Worm (Caenorhabditis elegans) whole organism, L1 larva: ENCODE measurements around the gene Y48C3A.5.

Experiments used
- C04F5.9 ChIP-seq: sonication (generic microtip); optimal IDR thresholded peaks from 2 replicates; lab custom pipeline; 2016; ENCODE audit warnings: missing genetic modification characterization, missing compliant biosample characterization
- C34B4.2 ChIP-seq: sonication (generic microtip); optimal IDR thresholded peaks from 2 replicates; lab custom pipeline; 2017; ENCODE audit warnings: mild to moderate bottlenecking, missing genetic modification characterization, missing compliant biosample characterization
- F16B12.6 ChIP-seq: fragments of 150-350 bp; optimal IDR thresholded peaks from 2 replicates; lab custom pipeline; 2014; ENCODE audit warnings: missing biosample characterization, missing genetic modification characterization
- Y116A8C.19 ChIP-seq: sonication (generic microtip); optimal IDR thresholded peaks from 2 replicates; lab custom pipeline; 2016; ENCODE audit warnings: missing compliant biosample characterization, missing genetic modification characterization, borderline replicate concordance
- aha-1 ChIP-seq: fragments of 150-350 bp; optimal IDR thresholded peaks from 2 replicates; lab custom pipeline; 2014; ENCODE audit warnings: missing biosample characterization, missing genetic modification characterization
- aly-2 ChIP-seq: fragments of 150-350 bp; optimal IDR thresholded peaks from 2 replicates; lab custom pipeline; 2014; ENCODE audit warnings: missing biosample characterization, missing genetic modification characterization
- ama-1 ChIP-seq: fragments of 150-350 bp; optimal IDR thresholded peaks from 2 replicates; lab custom pipeline; 2014
- blmp-1 ChIP-seq: fragments of 150-350 bp; optimal IDR thresholded peaks from 2 replicates; lab custom pipeline; 2014; ENCODE audit warnings: missing biosample characterization, missing genetic modification characterization
- ceh-63 ChIP-seq: fragments of 200-800 bp; sonication (Bioruptor generic); optimal IDR thresholded peaks from 2 replicates; lab custom pipeline; 2018; ENCODE audit warnings: mild to moderate bottlenecking, missing genetic modification characterization, missing compliant biosample characterization
- ceh-82 ChIP-seq, 3 experiments: fragments of 150-350 bp in 1 of 3; sonication (generic microtip) in 2 of 3; optimal IDR thresholded peaks; 2 replicates each; lab custom pipeline; 2014 to 2017; ENCODE audit warnings: missing biosample characterization in 3 of 3, missing genetic modification characterization in 3 of 3
- ceh-88 ChIP-seq: fragments of 200-800 bp; sonication (Bioruptor generic); IDR thresholded peaks from 2 replicates; pipeline ENCODE4 v1.3.6; 2022; ENCODE audit warnings: missing genetic modification characterization, missing compliant biosample characterization
- efl-1 ChIP-seq, 4 experiments: fragments of 150-350 bp; optimal IDR thresholded peaks in 3 of 4; peaks in 1 of 4; 1 replicate in 1 of 4; 2 replicates in 3 of 4; lab custom pipeline; 2014; ENCODE audit warnings: missing biosample characterization in 2 of 4, missing genetic modification characterization in 2 of 4, missing genetic modification reagents in 2 of 4
- efl-3 ChIP-seq: fragments of 200-800 bp; sonication (Bioruptor generic); optimal IDR thresholded peaks from 2 replicates; lab custom pipeline; 2018; ENCODE audit warnings: mild to moderate bottlenecking, missing genetic modification characterization, missing compliant biosample characterization
- egl-27 ChIP-seq, 2 experiments: fragments of 150-350 bp in 1 of 2; sonication (generic microtip); optimal IDR thresholded peaks; 3 replicates each; lab custom pipeline; 2017 to 2018; ENCODE audit warnings: missing biosample characterization in 2 of 2, missing genetic modification characterization in 2 of 2, missing genetic modification reagents in 2 of 2
- elt-2 ChIP-seq: sonication (generic microtip); optimal IDR thresholded peaks from 2 replicates; lab custom pipeline; 2016; ENCODE audit warnings: missing genetic modification characterization, mild to moderate bottlenecking, inconsistent platforms, missing compliant biosample characterization, missing genetic modification reagents
- elt-3 ChIP-seq, 6 experiments: fragments of 150-350 bp in 1 of 6; sonication (generic microtip); optimal IDR thresholded peaks; 2 replicates each; lab custom pipeline; 2017 to 2018; ENCODE audit warnings: missing biosample characterization in 6 of 6, missing genetic modification characterization in 6 of 6, inconsistent platforms in 1 of 6
- fkh-10 ChIP-seq: sonication (generic microtip); optimal IDR thresholded peaks from 2 replicates; lab custom pipeline; 2017; ENCODE audit warnings: missing biosample characterization, missing genetic modification reagents, missing genetic modification characterization
- fkh-8 ChIP-seq: sonication (generic microtip); optimal IDR thresholded peaks from 2 replicates; lab custom pipeline; 2016; ENCODE audit warnings: mild to moderate bottlenecking, missing genetic modification characterization, missing compliant biosample characterization
- fos-1 ChIP-seq: fragments of 150-350 bp; optimal IDR thresholded peaks from 2 replicates; lab custom pipeline; 2014; ENCODE audit warnings: missing biosample characterization, missing genetic modification characterization
- hlh-4 ChIP-seq: sonication (generic microtip); optimal IDR thresholded peaks from 2 replicates; lab custom pipeline; 2016; ENCODE audit warnings: mild to moderate bottlenecking, missing genetic modification characterization, missing compliant biosample characterization
- hpl-2 ChIP-seq: fragments of 150-350 bp; optimal IDR thresholded peaks from 2 replicates; lab custom pipeline; 2014; ENCODE audit warnings: missing biosample characterization, missing genetic modification reagents, missing genetic modification characterization
- irx-1 ChIP-seq: sonication (generic microtip); optimal IDR thresholded peaks from 2 replicates; lab custom pipeline; 2016; ENCODE audit warnings: missing genetic modification characterization, missing compliant biosample characterization
- jun-1 ChIP-seq: fragments of 150-350 bp; optimal IDR thresholded peaks from 2 replicates; lab custom pipeline; 2014; ENCODE audit warnings: missing biosample characterization, missing genetic modification reagents, missing genetic modification characterization
- lin-13 ChIP-seq: fragments of 150-350 bp; optimal IDR thresholded peaks from 2 replicates; lab custom pipeline; 2014; ENCODE audit warnings: missing biosample characterization, missing genetic modification reagents, missing genetic modification characterization
- lin-14 ChIP-seq: fragments of 200-800 bp; sonication (Bioruptor generic); optimal IDR thresholded peaks from 2 replicates; lab custom pipeline; 2018; ENCODE audit warnings: mild to moderate bottlenecking, missing genetic modification characterization, moderate library complexity, missing compliant biosample characterization
- lin-35 ChIP-seq, 2 experiments: fragments of 150-350 bp; optimal IDR thresholded peaks; 2 replicates each; lab custom pipeline; 2014; ENCODE audit warnings: missing biosample characterization in 2 of 2, missing genetic modification characterization in 2 of 2, missing genetic modification reagents in 2 of 2
- lin-39 ChIP-seq: fragments of 150-350 bp; optimal IDR thresholded peaks from 2 replicates; lab custom pipeline; 2014; ENCODE audit warnings: missing biosample characterization, missing genetic modification reagents, missing genetic modification characterization
- lir-3 ChIP-seq: sonication (generic microtip); optimal IDR thresholded peaks from 2 replicates; lab custom pipeline; 2016; ENCODE audit warnings: mild to moderate bottlenecking, missing genetic modification characterization, moderate library complexity, missing compliant biosample characterization; ENCODE audit not compliant: poor library complexity
- mab-9 ChIP-seq: fragments of 200-800 bp; sonication (Bioruptor generic); IDR thresholded peaks from 2 replicates; pipeline ENCODE4 v1.3.6; 2022; ENCODE audit warnings: missing genetic modification reagents, missing genetic modification characterization, missing compliant biosample characterization
- mep-1 ChIP-seq: fragments of 150-350 bp; optimal IDR thresholded peaks from 2 replicates; lab custom pipeline; 2014; ENCODE audit warnings: missing biosample characterization, missing genetic modification characterization
- nhr-11 ChIP-seq: fragments of 150-350 bp; optimal IDR thresholded peaks from 2 replicates; lab custom pipeline; 2014; ENCODE audit warnings: missing biosample characterization, missing genetic modification characterization
- nhr-12 ChIP-seq: sonication (generic microtip); optimal IDR thresholded peaks from 2 replicates; lab custom pipeline; 2017; ENCODE audit warnings: missing biosample characterization, missing genetic modification characterization
- nhr-20 ChIP-seq: sonication (generic microtip); optimal IDR thresholded peaks from 2 replicates; lab custom pipeline; 2016; ENCODE audit warnings: mild to moderate bottlenecking, missing genetic modification characterization, missing compliant biosample characterization
- nhr-28 ChIP-seq: fragments of 150-350 bp; optimal IDR thresholded peaks from 2 replicates; lab custom pipeline; 2014; ENCODE audit warnings: missing biosample characterization, missing genetic modification characterization
- nhr-71 ChIP-seq: sonication (generic microtip); optimal IDR thresholded peaks from 2 replicates; lab custom pipeline; 2016; ENCODE audit warnings: mild to moderate bottlenecking, missing genetic modification characterization, moderate library complexity, missing compliant biosample characterization
- nhr-85 ChIP-seq: sonication (generic microtip); peaks from one replicate; lab custom pipeline; 2016; ENCODE audit warnings: missing genetic modification characterization, inconsistent platforms, missing compliant biosample characterization
- nhr-90 ChIP-seq: sonication (generic microtip); optimal IDR thresholded peaks from 2 replicates; lab custom pipeline; 2016; ENCODE audit warnings: mild to moderate bottlenecking, missing genetic modification characterization, missing compliant biosample characterization; ENCODE audit not compliant: poor library complexity
- pag-3 ChIP-seq: sonication (generic microtip); optimal IDR thresholded peaks from 2 replicates; lab custom pipeline; 2017; ENCODE audit warnings: missing genetic modification characterization, mild to moderate bottlenecking, missing compliant biosample characterization, antibody characterized with exemption, borderline replicate concordance; ENCODE audit not compliant: insufficient read depth
- pax-3 ChIP-seq: fragments of 200-800 bp; sonication (Bioruptor generic); optimal IDR thresholded peaks from 2 replicates; lab custom pipeline; 2018; ENCODE audit warnings: mild to moderate bottlenecking, missing genetic modification characterization, moderate library complexity, missing compliant biosample characterization
- skn-1 ChIP-seq: fragments of 150-350 bp; optimal IDR thresholded peaks from 2 replicates; lab custom pipeline; 2014; ENCODE audit warnings: missing biosample characterization, missing genetic modification characterization
- snu-23 ChIP-seq: sonication (generic microtip); optimal IDR thresholded peaks from 2 replicates; lab custom pipeline; 2016; ENCODE audit warnings: missing genetic modification characterization, missing compliant biosample characterization
- sox-4 ChIP-seq: sonication (generic microtip); optimal IDR thresholded peaks from 2 replicates; lab custom pipeline; 2016; ENCODE audit warnings: missing genetic modification characterization, missing compliant biosample characterization
- sptf-1 ChIP-seq: fragments of 150-350 bp; optimal IDR thresholded peaks from 2 replicates; lab custom pipeline; 2014; ENCODE audit warnings: missing biosample characterization, missing genetic modification characterization
- swsn-7 ChIP-seq: sonication (generic microtip); optimal IDR thresholded peaks from 2 replicates; lab custom pipeline; 2016; ENCODE audit warnings: missing genetic modification characterization, missing compliant biosample characterization
- unc-130 ChIP-seq: fragments of 150-350 bp; optimal IDR thresholded peaks from 2 replicates; lab custom pipeline; 2017; ENCODE audit warnings: missing biosample characterization, missing genetic modification characterization, inconsistent platforms
- unc-30 ChIP-seq: sonication (generic microtip); optimal IDR thresholded peaks from 2 replicates; lab custom pipeline; 2017; ENCODE audit warnings: missing biosample characterization, missing genetic modification characterization
- unc-86 ChIP-seq: sonication (generic microtip); optimal IDR thresholded peaks from 2 replicates; lab custom pipeline; 2016; ENCODE audit warnings: missing genetic modification characterization, missing compliant biosample characterization
- xbp-1 ChIP-seq: sonication (generic microtip); optimal IDR thresholded peaks from 2 replicates; lab custom pipeline; 2016; ENCODE audit warnings: missing genetic modification characterization, missing compliant biosample characterization
- zag-1 ChIP-seq: fragments of 150-350 bp; optimal IDR thresholded peaks from 2 replicates; lab custom pipeline; 2014; ENCODE audit warnings: missing biosample characterization, missing genetic modification characterization
- zip-4 ChIP-seq: fragments of 200-800 bp; sonication (Bioruptor generic); optimal IDR thresholded peaks from 2 replicates; lab custom pipeline; 2018; ENCODE audit warnings: mild to moderate bottlenecking, missing genetic modification characterization, moderate library complexity, missing compliant biosample characterization
- ztf-11 ChIP-seq, 2 experiments: sonication (generic microtip); optimal IDR thresholded peaks; 2 replicates each; lab custom pipeline; 2016 to 2017; ENCODE audit warnings: missing genetic modification characterization in 2 of 2, missing biosample characterization in 1 of 2, missing compliant biosample characterization in 1 of 2
- ztf-4 ChIP-seq: fragments of 150-350 bp; optimal IDR thresholded peaks from 2 replicates; lab custom pipeline; 2014; ENCODE audit warnings: missing biosample characterization, missing genetic modification characterization

Y48C3A.5 gene

ce11 chrII:13237829-13238404 is 33.0 kb upstream of the Y48C3A.5 start, which contains the start of gene romo-1:
TSS of gene romo-1 (minus strand) at chrII:13237907.
- TF ChIP-seq zip-4 (GFP tag; lab: Kevin White, UChicago) (peak; percentile 15), C04F5.9 (peak; percentile 45), egl-27 (tag; optimal IDR thresholded peaks at IDR 0.05; lab: Kevin White, UChicago) (no peak), sptf-1 (tag; lab: Kevin White, UChicago) (no peak), unc-130 (tag; lab: Kevin White, UChicago) (peak; percentile 87), sox-4 (peak; percentile 38), xbp-1 (peak; percentile 80), blmp-1 (tag; lab: Kevin White, UChicago) (peak; percentile 77), lin-39 (tag; lab: Kevin White, UChicago) (peak; percentile 48), unc-30 (tag; lab: Kevin White, UChicago) (peak; percentile 34), ztf-4 (tag; lab: Kevin White, UChicago) (peak; percentile 44), nhr-12 (tag; lab: Kevin White, UChicago) (no peak), Y116A8C.19 (no peak), F16B12.6 (tag; lab: Kevin White, UChicago) (peak; percentile 67), snu-23 (GFP tag; lab: Kevin White, UChicago) (peak; percentile 88), skn-1 (peak; percentile 79), ceh-63 (GFP tag; lab: Kevin White, UChicago) (no peak), lin-14 (GFP tag; lab: Kevin White, UChicago) (peak; percentile 85), pax-3 (tag; lab: Kevin White, UChicago) (peak; percentile 23), aha-1 (tag; lab: Kevin White, UChicago) (no peak), elt-2 (tag; lab: Kevin White, UChicago) (peak; percentile 40), hlh-4 (tag; lab: Kevin White, UChicago) (no peak), fkh-10 (GFP tag; lab: Kevin White, UChicago) (no peak), nhr-20 (peak; percentile 88), mab-9 (GFP tag; lab: Robert Waterston, UW) (no peak), zag-1 (no peak), nhr-28 (tag; lab: Kevin White, UChicago) (no peak), lin-13 (GFP tag; lab: Kevin White, UChicago) (peak; percentile 58), mep-1 (tag; lab: Kevin White, UChicago) (peak; percentile 94), ceh-88 (GFP tag; lab: Robert Waterston, UW) (no peak), irx-1 (tag; lab: Kevin White, UChicago) (peak; percentile 57), pag-3 (tag; lab: Kevin White, UChicago) (no peak), nhr-90 (tag; lab: Kevin White, UChicago) (peak; percentile 85), unc-86 (tag; lab: Kevin White, UChicago) (peak; percentile 71), C34B4.2 (tag; lab: Kevin White, UChicago) (no peak), swsn-7 (tag; lab: Kevin White, UChicago) (peak; percentile 86), aly-2 (tag; lab: Kevin White, UChicago) (peak; percentile 67), nhr-71 (tag; lab: Kevin White, UChicago) (peak; percentile 88), nhr-85 (tag; lab: Kevin White, UChicago) (peak; percentile 85), lin-35 (GFP tag; optimal IDR thresholded peaks at IDR 0.05; lab: Kevin White, UChicago) (peak; percentile 93 to 96), fos-1 (tag; lab: Kevin White, UChicago) (peak; percentile 50), hpl-2 (GFP tag; lab: Kevin White, UChicago) (no peak), jun-1 (tag; lab: Kevin White, UChicago) (peak; percentile 34), lir-3 (tag; lab: Kevin White, UChicago) (peak; percentile 64), ama-1 (lab: Kevin White, UChicago) (no peak), efl-3 (GFP tag; lab: Kevin White, UChicago) (no peak), ztf-11 (tag; optimal IDR thresholded peaks at IDR 0.05; lab: Kevin White, UChicago) (peak in 1 of 2 experiments; percentile 41), fkh-8 (tag; lab: Kevin White, UChicago) (peak; percentile 64), elt-3 (tag; optimal IDR thresholded peaks at IDR 0.05; lab: Kevin White, UChicago) (peak in 2 of 6 experiments; percentile 27 to 55), nhr-11 (tag; lab: Kevin White, UChicago) (no peak), ceh-82 (tag; optimal IDR thresholded peaks at IDR 0.05; lab: Kevin White, UChicago) (peak; percentile 74 to 83 (median 80)), efl-1 (optimal IDR thresholded peaks at IDR 0.05; lab: Kevin White, UChicago) (peak; percentile 65 to 95), efl-1 (GFP tag; optimal IDR thresholded peaks at IDR 0.05 in 1 of 2; lab: Kevin White, UChicago) (peak; percentile 94 to 99)
